Worm (Caenorhabditis elegans) whole organism, L1 larva: ENCODE results near the gene srh-250.

Experiments used
- C04F5.9 ChIP-seq: sonication (generic microtip); optimal IDR thresholded peaks from 2 replicates; lab custom pipeline; 2016; ENCODE audit warnings: missing genetic modification characterization, missing compliant biosample characterization
- C16A3.4 ChIP-seq: fragments of 150-350 bp; optimal IDR thresholded peaks from 2 replicates; lab custom pipeline; 2014; ENCODE audit warnings: missing biosample characterization, missing genetic modification characterization
- F16B12.6 ChIP-seq: fragments of 150-350 bp; optimal IDR thresholded peaks from 2 replicates; lab custom pipeline; 2014; ENCODE audit warnings: missing biosample characterization, missing genetic modification characterization
- Y116A8C.19 ChIP-seq: sonication (generic microtip); optimal IDR thresholded peaks from 2 replicates; lab custom pipeline; 2016; ENCODE audit warnings: missing compliant biosample characterization, missing genetic modification characterization, borderline replicate concordance
- aha-1 ChIP-seq: fragments of 150-350 bp; optimal IDR thresholded peaks from 2 replicates; lab custom pipeline; 2014; ENCODE audit warnings: missing biosample characterization, missing genetic modification characterization
- alr-1 ChIP-seq: fragments of 200-800 bp; sonication (Bioruptor generic); optimal IDR thresholded peaks from 2 replicates; lab custom pipeline; 2018; ENCODE audit warnings: borderline replicate concordance, mild to moderate bottlenecking, missing genetic modification characterization, missing compliant biosample characterization
- aly-2 ChIP-seq: fragments of 150-350 bp; optimal IDR thresholded peaks from 2 replicates; lab custom pipeline; 2014; ENCODE audit warnings: missing biosample characterization, missing genetic modification characterization
- ceh-8 ChIP-seq: fragments of 200-800 bp; sonication (Bioruptor generic); optimal IDR thresholded peaks from 2 replicates; lab custom pipeline; 2018; ENCODE audit warnings: mild to moderate bottlenecking, missing genetic modification characterization, moderate library complexity, missing compliant biosample characterization
- ceh-88 ChIP-seq: fragments of 200-800 bp; sonication (Bioruptor generic); IDR thresholded peaks from 2 replicates; pipeline ENCODE4 v1.3.6; 2022; ENCODE audit warnings: missing genetic modification characterization, missing compliant biosample characterization
- egl-13 ChIP-seq: sonication (generic microtip); optimal IDR thresholded peaks from 2 replicates; lab custom pipeline; 2016; ENCODE audit warnings: missing genotype, missing genetic modification reagents, missing genetic modification characterization, missing compliant biosample characterization
- fkh-10 ChIP-seq: sonication (generic microtip); optimal IDR thresholded peaks from 2 replicates; lab custom pipeline; 2017; ENCODE audit warnings: missing biosample characterization, missing genetic modification reagents, missing genetic modification characterization
- hlh-17 ChIP-seq: fragments of 200-800 bp; sonication (Bioruptor generic); optimal IDR thresholded peaks from 2 replicates; lab custom pipeline; 2018; ENCODE audit warnings: missing genetic modification characterization, mild to moderate bottlenecking, missing compliant biosample characterization, moderate library complexity, borderline replicate concordance
- hlh-4 ChIP-seq: sonication (generic microtip); optimal IDR thresholded peaks from 2 replicates; lab custom pipeline; 2016; ENCODE audit warnings: mild to moderate bottlenecking, missing genetic modification characterization, missing compliant biosample characterization
- irx-1 ChIP-seq: sonication (generic microtip); optimal IDR thresholded peaks from 2 replicates; lab custom pipeline; 2016; ENCODE audit warnings: missing genetic modification characterization, missing compliant biosample characterization
- jun-1 ChIP-seq: fragments of 150-350 bp; optimal IDR thresholded peaks from 2 replicates; lab custom pipeline; 2014; ENCODE audit warnings: missing biosample characterization, missing genetic modification reagents, missing genetic modification characterization
- lin-13 ChIP-seq: fragments of 150-350 bp; optimal IDR thresholded peaks from 2 replicates; lab custom pipeline; 2014; ENCODE audit warnings: missing biosample characterization, missing genetic modification reagents, missing genetic modification characterization
- lin-15B ChIP-seq: fragments of 150-350 bp; sonication (generic microtip); optimal IDR thresholded peaks from 3 replicates; lab custom pipeline; 2014; ENCODE audit warnings: missing biosample characterization, missing genetic modification characterization
- lin-35 ChIP-seq, 2 experiments: fragments of 150-350 bp; optimal IDR thresholded peaks; 2 replicates each; lab custom pipeline; 2014; ENCODE audit warnings: missing biosample characterization in 2 of 2, missing genetic modification characterization in 2 of 2, missing genetic modification reagents in 2 of 2
- lsy-2 ChIP-seq, 2 experiments: fragments of 150-350 bp; optimal IDR thresholded peaks; 2 replicates each; lab custom pipeline; 2014; ENCODE audit warnings: missing biosample characterization in 2 of 2, missing genetic modification characterization in 2 of 2
- mep-1 ChIP-seq: fragments of 150-350 bp; optimal IDR thresholded peaks from 2 replicates; lab custom pipeline; 2014; ENCODE audit warnings: missing biosample characterization, missing genetic modification characterization
- nhr-12 ChIP-seq: sonication (generic microtip); optimal IDR thresholded peaks from 2 replicates; lab custom pipeline; 2017; ENCODE audit warnings: missing biosample characterization, missing genetic modification characterization
- nhr-28 ChIP-seq: fragments of 150-350 bp; optimal IDR thresholded peaks from 2 replicates; lab custom pipeline; 2014; ENCODE audit warnings: missing biosample characterization, missing genetic modification characterization
- nhr-47 ChIP-seq: sonication (generic microtip); optimal IDR thresholded peaks from 2 replicates; lab custom pipeline; 2016; ENCODE audit warnings: mild to moderate bottlenecking, missing genetic modification characterization, moderate library complexity, missing compliant biosample characterization
- nhr-71 ChIP-seq: sonication (generic microtip); optimal IDR thresholded peaks from 2 replicates; lab custom pipeline; 2016; ENCODE audit warnings: mild to moderate bottlenecking, missing genetic modification characterization, moderate library complexity, missing compliant biosample characterization
- nhr-85 ChIP-seq: sonication (generic microtip); peaks from one replicate; lab custom pipeline; 2016; ENCODE audit warnings: missing genetic modification characterization, inconsistent platforms, missing compliant biosample characterization
- nhr-90 ChIP-seq: sonication (generic microtip); optimal IDR thresholded peaks from 2 replicates; lab custom pipeline; 2016; ENCODE audit warnings: mild to moderate bottlenecking, missing genetic modification characterization, missing compliant biosample characterization; ENCODE audit not compliant: poor library complexity
- skn-1 ChIP-seq: fragments of 150-350 bp; optimal IDR thresholded peaks from 2 replicates; lab custom pipeline; 2014; ENCODE audit warnings: missing biosample characterization, missing genetic modification characterization
- snpc-4 ChIP-seq: fragments of 150-350 bp; optimal IDR thresholded peaks from 2 replicates; lab custom pipeline; 2014; ENCODE audit warnings: missing biosample characterization, missing genetic modification characterization
- snu-23 ChIP-seq: sonication (generic microtip); optimal IDR thresholded peaks from 2 replicates; lab custom pipeline; 2016; ENCODE audit warnings: missing genetic modification characterization, missing compliant biosample characterization
- sptf-1 ChIP-seq: fragments of 150-350 bp; optimal IDR thresholded peaks from 2 replicates; lab custom pipeline; 2014; ENCODE audit warnings: missing biosample characterization, missing genetic modification characterization
- unc-30 ChIP-seq: sonication (generic microtip); optimal IDR thresholded peaks from 2 replicates; lab custom pipeline; 2017; ENCODE audit warnings: missing biosample characterization, missing genetic modification characterization
- unc-98 ChIP-seq: fragments of 200-800 bp; sonication (Bioruptor generic); IDR thresholded peaks from 2 replicates; pipeline ENCODE4 v1.3.6; 2022; ENCODE audit warnings: missing genetic modification characterization, missing compliant biosample characterization
- vab-15 ChIP-seq: sonication (generic microtip); optimal IDR thresholded peaks from 2 replicates; lab custom pipeline; 2017; ENCODE audit warnings: missing genotype, mild to moderate bottlenecking, missing genetic modification characterization, missing compliant biosample characterization
- ztf-11 ChIP-seq, 2 experiments: sonication (generic microtip); optimal IDR thresholded peaks; 2 replicates each; lab custom pipeline; 2016 to 2017; ENCODE audit warnings: missing genetic modification characterization in 2 of 2, missing biosample characterization in 1 of 2, missing compliant biosample characterization in 1 of 2

Gene srh-250

ce11 chrII:3877127-3877526 is 1.3 kb upstream of the srh-250 start, which contains the start of gene nep-3:
Gene nep-3 (minus strand): TSS chrII:3877227.
- TF ChIP-seq alr-1 (tag; lab: Kevin White, UChicago) (no peak), snu-23 (no peak), F16B12.6 (no peak)

- TF ChIP-seq C16A3.4 (tag; lab: Kevin White, UChicago) (no peak), mep-1 (no peak)
Observed at ce11 chrII:3877874-3878273, 556 bp upstream of the srh-250 start, which contains the start of gene sdz-7. Gene sdz-7 (minus strand): TSS chrII:3877974.

ce11 chrII:3879945-3880344 is 1.5 kb downstream of the srh-250 start, which contains the start of gene nhr-166:
Gene nhr-166 (plus strand): TSS chrII:3880245.
- TF ChIP-seq nhr-71 (tag; lab: Kevin White, UChicago) (no peak), Y116A8C.19 (tag; lab: Kevin White, UChicago) (no peak), jun-1 (tag; lab: Kevin White, UChicago) (no peak), sptf-1 (tag; lab: Kevin White, UChicago) (no peak), aly-2 (no peak), C04F5.9 (tag; lab: Kevin White, UChicago) (no peak), skn-1 (tag; lab: Kevin White, UChicago) (no peak), nhr-47 (tag; lab: Kevin White, UChicago) (no peak), lin-15B (tag; lab: Kevin White, UChicago) (no peak), snu-23 (no peak), ztf-11 (tag; optimal IDR thresholded peaks at IDR 0.05; lab: Kevin White, UChicago) (no peak), lin-35 (GFP tag; optimal IDR thresholded peaks at IDR 0.05; lab: Kevin White, UChicago) (no peak), nhr-12 (tag; lab: Kevin White, UChicago) (no peak)

ce11 chrII:3891124-3891523 is 12.7 kb downstream of the srh-250 start, which contains the start of gene F53C3.8:
Gene F53C3.8 (plus strand): TSS chrII:3891424.
- no peak for TF ChIP-seq irx-1
- TF ChIP-seq nhr-28 (tag; lab: Kevin White, UChicago): no peak
- TF ChIP-seq F16B12.6: no peak
- no peak for TF ChIP-seq skn-1 (tag; lab: Kevin White, UChicago)
- TF ChIP-seq fkh-10 (GFP tag; lab: Kevin White, UChicago): no peak
- no peak for TF ChIP-seq alr-1 (tag; lab: Kevin White, UChicago)
- TF ChIP-seq hlh-17 (GFP tag; lab: Kevin White, UChicago): no peak
- no peak for TF ChIP-seq mep-1
- TF ChIP-seq unc-30: no peak

- no peak for TF ChIP-seq egl-13 (tag; lab: Kevin White, UChicago)
- no peak for TF ChIP-seq nhr-90
- no peak for TF ChIP-seq nhr-47 (tag; lab: Kevin White, UChicago)
- TF ChIP-seq aha-1: no peak
- no peak for TF ChIP-seq vab-15 (tag; lab: Kevin White, UChicago)
- no peak for TF ChIP-seq lsy-2 (tag; optimal IDR thresholded peaks at IDR 0.05; lab: Kevin White, UChicago)
- no peak for TF ChIP-seq ceh-88 (GFP tag; lab: Robert Waterston, UW)
- no peak for TF ChIP-seq ceh-8 (GFP tag; lab: Kevin White, UChicago)
- no peak for TF ChIP-seq jun-1 (tag; lab: Kevin White, UChicago)
- no peak for TF ChIP-seq hlh-4
- no peak for TF ChIP-seq lin-13 (GFP tag; lab: Kevin White, UChicago)
- no peak for TF ChIP-seq unc-98 (GFP tag; lab: Robert Waterston, UW)
- no peak for TF ChIP-seq nhr-28 (tag; lab: Kevin White, UChicago)
- TF ChIP-seq nhr-71 (tag; lab: Kevin White, UChicago): no peak
- TF ChIP-seq nhr-85 (tag; lab: Kevin White, UChicago): no peak
- TF ChIP-seq snpc-4 (tag; lab: Kevin White, UChicago): no peak
Observed at ce11 chrII:3893911-3894310, 15.5 kb downstream of the srh-250 start.
